Fruit fly (Drosophila melanogaster) whole organism, pupa: Measurements from ENCODE around the gene CG3036.

ENCODE experiments used
- CG10348 ChIP-seq: fragments of 200-800 bp; sonication (Bioruptor generic); IDR thresholded peaks from 2 replicates; pipeline ENCODE4 v1.3.6; 2022; ENCODE audit warnings: missing biosample characterization, missing genetic modification characterization
- CG15710 ChIP-seq: fragments of 200-800 bp; sonication (Bioruptor generic); optimal IDR thresholded peaks from 2 replicates; lab custom pipeline; 2018; ENCODE audit warnings: missing biosample characterization, mild to moderate bottlenecking, missing genetic modification characterization, moderate library complexity
- CG34367 ChIP-seq: fragments of 200-800 bp; sonication (Bioruptor generic); optimal IDR thresholded peaks from 2 replicates; lab custom pipeline; 2018; ENCODE audit warnings: missing biosample characterization, mild to moderate bottlenecking, missing genetic modification characterization
- CG8159 ChIP-seq: fragments of 200-800 bp; sonication (Bioruptor generic); optimal IDR thresholded peaks from 3 replicates; lab custom pipeline; 2018; ENCODE audit warnings: missing biosample characterization, mild to moderate bottlenecking, missing genetic modification characterization, moderate library complexity
- CG8301 ChIP-seq: fragments of 200-800 bp; sonication (Bioruptor generic); optimal IDR thresholded peaks from 2 replicates; lab custom pipeline; 2018; ENCODE audit warnings: missing biosample characterization, mild to moderate bottlenecking, missing genetic modification characterization
- EcR ChIP-seq: fragments of 200-800 bp; sonication (Bioruptor generic); optimal IDR thresholded peaks from 3 replicates; lab custom pipeline; 2019; ENCODE audit warnings: missing biosample characterization, missing genetic modification characterization, mild to moderate bottlenecking, moderate library complexity, missing genetic modification reagents
- Ets98B ChIP-seq: fragments of 200-800 bp; sonication (Bioruptor generic); IDR thresholded peaks from 2 replicates; pipeline ENCODE4 v1.3.6; 2022; ENCODE audit warnings: missing biosample characterization, missing genetic modification characterization
- Pif1B ChIP-seq: fragments of 200-800 bp; sonication (Bioruptor generic); optimal IDR thresholded peaks from 3 replicates; lab custom pipeline; 2016; ENCODE audit warnings: missing biosample characterization, missing genetic modification characterization
- Snoo ChIP-seq: fragments of 200-800 bp; sonication (Bioruptor generic); optimal IDR thresholded peaks from 3 replicates; lab custom pipeline; 2017; ENCODE audit warnings: missing biosample characterization, mild to moderate bottlenecking, missing genetic modification characterization, inconsistent platforms
- gl ChIP-seq: fragments of 200-800 bp; sonication (Bioruptor generic); optimal IDR thresholded peaks from 2 replicates; lab custom pipeline; 2018; ENCODE audit warnings: missing biosample characterization, mild to moderate bottlenecking, missing genetic modification characterization

DNA sequence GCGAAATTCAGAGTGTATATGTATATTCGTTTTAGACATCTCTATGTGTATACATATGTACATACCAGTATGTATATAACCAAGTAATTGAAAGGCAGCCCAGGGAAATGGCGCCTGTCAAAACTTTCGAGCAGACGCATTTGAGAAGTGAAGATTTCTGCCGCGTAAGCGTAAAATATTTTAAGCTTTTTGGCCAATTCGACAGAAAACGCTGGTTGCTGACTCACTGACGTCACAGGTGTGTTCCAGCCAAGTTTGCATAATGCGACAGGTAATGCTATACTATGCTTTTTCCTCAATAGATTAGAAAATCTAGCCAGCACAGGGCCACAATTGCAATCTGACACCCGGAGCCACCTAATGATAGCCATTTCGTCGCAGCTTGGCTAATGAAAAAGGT is 24.8 kb downstream of the CG3036 start:
- no peak for TF ChIP-seq Snoo (tag; lab: Kevin White, UChicago)
- no peak for TF ChIP-seq CG8159
- no peak for TF ChIP-seq CG15710 (tag; lab: Kevin White, UChicago)
- no peak for TF ChIP-seq CG8301 (tag; lab: Kevin White, UChicago)
- TF ChIP-seq Ets98B (GFP tag; lab: Robert Waterston, UW), result no peak
- no peak for TF ChIP-seq CG10348 (GFP tag; lab: Robert Waterston, UW)
- TF ChIP-seq EcR (GFP tag; lab: Kevin White, UChicago), result no peak
- TF ChIP-seq CG34367 (tag; lab: Kevin White, UChicago), result no peak
- TF ChIP-seq Pif1B (GFP tag; lab: Kevin White, UChicago), result no peak
- no peak for TF ChIP-seq gl (tag; lab: Kevin White, UChicago)
